Worm (Caenorhabditis elegans) whole organism, L2 larva: Measurements from ENCODE around the gene ZC443.7.

Experiments
- C34F6.9 ChIP-seq: fragments of 150-350 bp; optimal IDR thresholded peaks from 2 replicates; lab custom pipeline; 2014; ENCODE audit warnings: missing biosample characterization, missing genetic modification characterization
- F13H6.1 ChIP-seq: sonication (generic microtip); optimal IDR thresholded peaks from 2 replicates; lab custom pipeline; 2016; ENCODE audit warnings: missing genetic modification characterization, missing compliant biosample characterization
- R02D3.7 ChIP-seq: fragments of 150-350 bp; optimal IDR thresholded peaks from 2 replicates; lab custom pipeline; 2014; ENCODE audit warnings: missing biosample characterization, missing genetic modification characterization
- Y55F3AM.14 ChIP-seq: fragments of 200-800 bp; sonication (Bioruptor generic); optimal IDR thresholded peaks from 2 replicates; lab custom pipeline; 2018; ENCODE audit warnings: mild to moderate bottlenecking, missing genetic modification characterization, missing compliant biosample characterization
- ZK546.5 ChIP-seq: sonication (generic microtip); optimal IDR thresholded peaks from 2 replicates; lab custom pipeline; 2017; ENCODE audit warnings: missing biosample characterization, missing genetic modification characterization
- alr-1 ChIP-seq: fragments of 150-350 bp; optimal IDR thresholded peaks from 2 replicates; lab custom pipeline; 2014; ENCODE audit warnings: missing biosample characterization, missing genetic modification characterization
- aly-2 ChIP-seq: fragments of 150-350 bp; optimal IDR thresholded peaks from 2 replicates; lab custom pipeline; 2014; ENCODE audit warnings: missing biosample characterization, missing genetic modification characterization
- ama-1 ChIP-seq: fragments of 150-350 bp; optimal IDR thresholded peaks from 2 replicates; lab custom pipeline; 2018; ENCODE audit warnings: inconsistent platforms
- blmp-1 ChIP-seq: sonication (generic microtip); optimal IDR thresholded peaks from 2 replicates; lab custom pipeline; 2017; ENCODE audit warnings: missing genetic modification characterization, mild to moderate bottlenecking, missing compliant biosample characterization, antibody characterized with exemption, moderate library complexity; ENCODE audit not compliant: insufficient read depth
- ceh-16 ChIP-seq: fragments of 150-350 bp; optimal IDR thresholded peaks from 2 replicates; lab custom pipeline; 2014; ENCODE audit warnings: missing biosample characterization, missing genetic modification characterization
- ceh-82 ChIP-seq: fragments of 150-350 bp; optimal IDR thresholded peaks from 2 replicates; lab custom pipeline; 2014; ENCODE audit warnings: missing biosample characterization, missing genetic modification characterization
- crh-2 ChIP-seq: sonication (generic microtip); optimal IDR thresholded peaks from 2 replicates; lab custom pipeline; 2017; ENCODE audit warnings: missing biosample characterization, missing genetic modification characterization
- dmd-4 ChIP-seq: sonication (generic microtip); optimal IDR thresholded peaks from 2 replicates; lab custom pipeline; 2017; ENCODE audit warnings: missing biosample characterization, missing genetic modification characterization
- egl-27 ChIP-seq: sonication (generic microtip); optimal IDR thresholded peaks from 3 replicates; lab custom pipeline; 2017; ENCODE audit warnings: missing biosample characterization, missing genetic modification reagents, missing genetic modification characterization
- elt-1 ChIP-seq: fragments of 150-350 bp; optimal IDR thresholded peaks from 2 replicates; lab custom pipeline; 2014; ENCODE audit warnings: missing biosample characterization, missing genetic modification characterization
- elt-3 ChIP-seq: sonication (generic microtip); optimal IDR thresholded peaks from 2 replicates; lab custom pipeline; 2017; ENCODE audit warnings: missing biosample characterization, missing genetic modification characterization
- fos-1 ChIP-seq: fragments of 150-350 bp; optimal IDR thresholded peaks from 2 replicates; lab custom pipeline; 2014; ENCODE audit warnings: missing biosample characterization, missing genetic modification characterization
- gmeb-1 ChIP-seq: fragments of 150-350 bp; optimal IDR thresholded peaks from 2 replicates; lab custom pipeline; 2014; ENCODE audit warnings: missing biosample characterization, missing genetic modification characterization
- lin-11 ChIP-seq: fragments of 150-350 bp; sonication (generic microtip); optimal IDR thresholded peaks from 2 replicates; lab custom pipeline; 2014; ENCODE audit warnings: missing biosample characterization, missing genetic modification characterization, inconsistent platforms, mixed read lengths
- lin-13 ChIP-seq: fragments of 150-350 bp; optimal IDR thresholded peaks from 2 replicates; lab custom pipeline; 2014; ENCODE audit warnings: missing biosample characterization, missing genetic modification reagents, missing genetic modification characterization
- lin-39 ChIP-seq: fragments of 150-350 bp; optimal IDR thresholded peaks from 2 replicates; lab custom pipeline; 2014; ENCODE audit warnings: missing biosample characterization, missing genetic modification reagents, missing genetic modification characterization
- lsy-2 ChIP-seq, 2 experiments: fragments of 150-350 bp in 1 of 2; sonication (generic microtip) in 1 of 2; optimal IDR thresholded peaks; 2 replicates each; lab custom pipeline; 2014 to 2017; ENCODE audit warnings: missing biosample characterization in 2 of 2, missing genetic modification characterization in 2 of 2
- mab-5 ChIP-seq: fragments of 150-350 bp; optimal IDR thresholded peaks from 2 replicates; lab custom pipeline; 2014; ENCODE audit warnings: missing biosample characterization, missing genetic modification characterization
- mbf-1 ChIP-seq: sonication (generic microtip); optimal IDR thresholded peaks from 2 replicates; lab custom pipeline; 2017; ENCODE audit warnings: missing biosample characterization, missing genetic modification characterization
- mdl-1 ChIP-seq, 2 experiments: fragments of 150-350 bp in 1 of 2; sonication (generic microtip) in 1 of 2; optimal IDR thresholded peaks; 2 replicates each; lab custom pipeline; 2017; ENCODE audit warnings: missing biosample characterization in 2 of 2, missing genetic modification characterization in 2 of 2
- nhr-10 ChIP-seq: sonication (generic microtip); optimal IDR thresholded peaks from 2 replicates; lab custom pipeline; 2017; ENCODE audit warnings: missing biosample characterization, missing genetic modification characterization
- nhr-11 ChIP-seq: fragments of 150-350 bp; optimal IDR thresholded peaks from 2 replicates; lab custom pipeline; 2014; ENCODE audit warnings: missing biosample characterization, missing genetic modification characterization
- nhr-12 ChIP-seq: fragments of 150-350 bp; optimal IDR thresholded peaks from 2 replicates; lab custom pipeline; 2014; ENCODE audit warnings: missing biosample characterization, missing genetic modification characterization
- nhr-129 ChIP-seq: fragments of 150-350 bp; optimal IDR thresholded peaks from 2 replicates; lab custom pipeline; 2014; ENCODE audit warnings: missing biosample characterization, missing genetic modification characterization
- nhr-21 ChIP-seq: fragments of 150-350 bp; optimal IDR thresholded peaks from 2 replicates; lab custom pipeline; 2014; ENCODE audit warnings: missing biosample characterization, missing genetic modification characterization
- nhr-23 ChIP-seq: fragments of 150-350 bp; optimal IDR thresholded peaks from 2 replicates; lab custom pipeline; 2014; ENCODE audit warnings: missing biosample characterization, missing genetic modification reagents, missing genetic modification characterization
- nhr-237 ChIP-seq: fragments of 150-350 bp; optimal IDR thresholded peaks from 2 replicates; lab custom pipeline; 2014; ENCODE audit warnings: missing biosample characterization, missing genetic modification characterization
- nhr-25 ChIP-seq: fragments of 150-350 bp; sonication (generic microtip); optimal IDR thresholded peaks from 3 replicates; lab custom pipeline; 2014; ENCODE audit warnings: missing biosample characterization, missing genetic modification characterization
- nhr-6 ChIP-seq: fragments of 150-350 bp; optimal IDR thresholded peaks from 2 replicates; lab custom pipeline; 2014; ENCODE audit warnings: missing biosample characterization, missing genetic modification characterization
- nhr-77 ChIP-seq: fragments of 150-350 bp; optimal IDR thresholded peaks from 2 replicates; lab custom pipeline; 2014; ENCODE audit warnings: missing biosample characterization, missing genetic modification characterization
- peb-1 ChIP-seq: fragments of 150-350 bp; optimal IDR thresholded peaks from 2 replicates; lab custom pipeline; 2014; ENCODE audit warnings: missing biosample characterization, missing genetic modification characterization
- sem-4 ChIP-seq: fragments of 150-350 bp; optimal IDR thresholded peaks from 2 replicates; lab custom pipeline; 2014; ENCODE audit warnings: missing biosample characterization, missing genetic modification reagents, missing genetic modification characterization
- skn-1 ChIP-seq: sonication (generic microtip); optimal IDR thresholded peaks from 2 replicates; lab custom pipeline; 2017; ENCODE audit warnings: missing biosample characterization, missing genetic modification characterization
- sma-3 ChIP-seq: sonication (generic microtip); optimal IDR thresholded peaks from 2 replicates; lab custom pipeline; 2016; ENCODE audit warnings: missing genetic modification reagents, missing genetic modification characterization, missing compliant biosample characterization
- sma-9 ChIP-seq, 2 experiments: fragments of 150-350 bp in 1 of 2; sonication (generic microtip) in 1 of 2; optimal IDR thresholded peaks; 2 replicates each; lab custom pipeline; 2014 to 2016; ENCODE audit warnings: missing genetic modification characterization in 2 of 2, mild to moderate bottlenecking in 1 of 2, missing biosample characterization in 1 of 2, missing compliant biosample characterization in 1 of 2, missing genetic modification reagents in 1 of 2, moderate library complexity in 1 of 2
- snpc-4 ChIP-seq: fragments of 150-350 bp; optimal IDR thresholded peaks from 2 replicates; lab custom pipeline; 2014; ENCODE audit warnings: missing biosample characterization, missing genetic modification characterization
- unc-39 ChIP-seq: fragments of 150-350 bp; optimal IDR thresholded peaks from 2 replicates; lab custom pipeline; 2014; ENCODE audit warnings: missing biosample characterization, missing genetic modification characterization
- unc-55 ChIP-seq: fragments of 150-350 bp; sonication (generic microtip); optimal IDR thresholded peaks from 3 replicates; lab custom pipeline; 2014; ENCODE audit warnings: missing biosample characterization, missing genetic modification reagents, missing genetic modification characterization
- unc-62 ChIP-seq: fragments of 150-350 bp; optimal IDR thresholded peaks from 2 replicates; lab custom pipeline; 2014; ENCODE audit warnings: missing biosample characterization, missing genetic modification reagents, missing genetic modification characterization
- zag-1 ChIP-seq: fragments of 150-350 bp; optimal IDR thresholded peaks from 2 replicates; lab custom pipeline; 2014; ENCODE audit warnings: missing biosample characterization, missing genetic modification characterization
- ztf-1 ChIP-seq: fragments of 200-800 bp; sonication (Bioruptor generic); conservative IDR thresholded peaks from 2 replicates; pipeline ENCODE4 v1.3.6; 2022; ENCODE audit warnings: missing genetic modification characterization, missing compliant biosample characterization
- ztf-11 ChIP-seq: sonication (generic microtip); optimal IDR thresholded peaks from 2 replicates; lab custom pipeline; 2017; ENCODE audit warnings: missing biosample characterization, missing genetic modification characterization
- ztf-4 ChIP-seq: fragments of 150-350 bp; optimal IDR thresholded peaks from 2 replicates; lab custom pipeline; 2014; ENCODE audit warnings: missing biosample characterization, missing genetic modification characterization

The ZC443.7 gene

DNA sequence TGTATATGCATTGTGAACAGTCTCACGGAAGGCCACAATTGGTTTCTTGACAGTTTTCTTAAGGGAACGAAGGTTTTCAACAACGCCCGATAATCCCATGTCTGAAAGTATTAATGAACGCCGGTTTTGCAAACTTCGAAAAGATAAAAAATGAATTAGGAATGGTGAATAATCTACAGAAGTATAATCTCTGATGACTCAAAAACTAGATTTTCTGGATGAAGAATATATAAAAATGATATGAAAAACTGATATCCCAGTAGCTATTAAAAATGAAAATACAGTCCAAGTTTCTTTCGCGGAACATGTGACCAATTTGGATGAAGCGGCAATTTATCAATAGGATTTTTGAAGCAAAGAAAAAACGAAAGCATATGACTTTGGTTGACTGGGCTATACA, 7.7 kb downstream of the ZC443.7 start, which contains the start of gene ZC443.3:
Gene ZC443.3, minus strand, starts transcription at position 101 of the 400 bp plus-strand sequence.
- TF ChIP-seq nhr-11 (tag; lab: Kevin White, UChicago) (no peak), nhr-23 (no peak), dmd-4 (tag; lab: Kevin White, UChicago) (no peak), mbf-1 (no peak), ZK546.5 (no peak), nhr-129 (tag; lab: Kevin White, UChicago) (no peak), fos-1 (tag; lab: Kevin White, UChicago) (no peak), alr-1 (no peak), mab-5 (tag; lab: Kevin White, UChicago) (no peak), peb-1 (tag; lab: Kevin White, UChicago) (no peak), nhr-10 (no peak), mdl-1 (tag; optimal IDR thresholded peaks at IDR 0.05; lab: Kevin White, UChicago) (no peak), nhr-25 (tag; lab: Kevin White, UChicago) (no peak), ama-1 (lab: Kevin White, UChicago) (no peak), lsy-2 (tag; optimal IDR thresholded peaks at IDR 0.05; lab: Kevin White, UChicago) (no peak), ztf-1 (GFP tag; lab: Robert Waterston, UW) (no peak), Y55F3AM.14 (GFP tag; lab: Kevin White, UChicago) (no peak), nhr-77 (no peak)

DNA sequence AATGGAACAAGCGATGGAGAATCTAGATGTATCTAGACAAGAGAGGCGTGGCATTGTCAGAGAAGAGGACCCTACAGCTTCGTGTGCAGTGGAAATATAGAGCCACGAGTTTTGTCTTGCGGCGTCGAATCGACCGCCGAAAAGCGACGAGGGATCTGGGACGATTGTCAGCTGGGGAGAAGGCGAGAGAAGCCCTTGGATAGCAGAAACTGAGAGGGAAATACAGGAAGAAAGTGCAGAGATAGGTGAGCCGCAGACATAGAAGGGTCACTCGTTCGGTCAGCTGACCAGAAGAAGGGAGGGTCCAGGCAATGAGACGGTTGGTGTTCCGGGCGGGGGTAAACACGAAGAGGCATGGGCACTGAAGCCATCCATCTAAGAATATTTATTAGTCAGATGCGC, 8.2 kb downstream of the ZC443.7 start:
- TF ChIP-seq ztf-11 (no peak), blmp-1 (tag; lab: Kevin White, UChicago) (no peak), unc-62 (GFP tag; lab: Kevin White, UChicago) (no peak), unc-55 (GFP tag; lab: Kevin White, UChicago) (peak; percentile 42), mdl-1 (tag; optimal IDR thresholded peaks at IDR 0.05; lab: Kevin White, UChicago) (peak; percentile 14 to 65), sem-4 (tag; lab: Kevin White, UChicago) (peak; percentile 60), mab-5 (tag; lab: Kevin White, UChicago) (peak; percentile 86), peb-1 (tag; lab: Kevin White, UChicago) (no peak), egl-27 (peak; percentile 64), crh-2 (peak; percentile 7), C34F6.9 (tag; lab: Kevin White, UChicago) (peak; percentile 88), ztf-1 (GFP tag; lab: Robert Waterston, UW) (no peak), ama-1 (lab: Kevin White, UChicago) (no peak), elt-3 (tag; lab: Kevin White, UChicago) (no peak), nhr-237 (no peak), sma-9 (GFP tag; optimal IDR thresholded peaks at IDR 0.05; lab: Kevin White, UChicago) (peak; percentile 87), sma-9 (tag; optimal IDR thresholded peaks at IDR 0.05; lab: Kevin White, UChicago) (no peak), gmeb-1 (peak; percentile 12), nhr-12 (tag; lab: Kevin White, UChicago) (no peak), fos-1 (tag; lab: Kevin White, UChicago) (no peak), nhr-21 (no peak), R02D3.7 (no peak), Y55F3AM.14 (GFP tag; lab: Kevin White, UChicago) (peak; percentile 69), nhr-10 (no peak), lin-39 (tag; lab: Kevin White, UChicago) (peak; percentile 32), F13H6.1 (tag; lab: Kevin White, UChicago) (peak; percentile 91), ceh-82 (tag; lab: Kevin White, UChicago) (no peak), nhr-129 (tag; lab: Kevin White, UChicago) (peak; percentile 84), lsy-2 (tag; optimal IDR thresholded peaks at IDR 0.05; lab: Kevin White, UChicago) (peak in 1 of 2 experiments; percentile 79), ceh-16 (no peak), sma-3 (GFP tag; lab: Kevin White, UChicago) (no peak), ztf-4 (tag; lab: Kevin White, UChicago) (peak; percentile 63), snpc-4 (peak; percentile 55), lin-13 (GFP tag; lab: Kevin White, UChicago) (peak; percentile 40), skn-1 (tag; lab: Kevin White, UChicago) (no peak), unc-39 (tag; lab: Kevin White, UChicago) (peak; percentile 4), nhr-6 (tag; lab: Kevin White, UChicago) (no peak), dmd-4 (tag; lab: Kevin White, UChicago) (no peak), lin-11 (peak; percentile 77), aly-2 (no peak), nhr-23 (no peak), alr-1 (no peak), mbf-1 (no peak), ZK546.5 (no peak), nhr-11 (tag; lab: Kevin White, UChicago) (no peak), elt-1 (tag; lab: Kevin White, UChicago) (no peak), nhr-25 (tag; lab: Kevin White, UChicago) (no peak), nhr-77 (no peak), zag-1 (tag; lab: Kevin White, UChicago) (peak; percentile 40)
